Worm (Caenorhabditis elegans): ENCODE results near the gene clec-198.

ce11 chrIV:17341033-17341432 lies 5.9 kb upstream of the clec-198 start:
- no peak for TF ChIP-seq madf-3 (GFP tag; IDR thresholded peaks at IDR 0.05)
- TF ChIP-seq ets-4 (GFP tag; optimal IDR thresholded peaks at IDR 0.05) = no peak
- no peak for TF ChIP-seq ama-1 (optimal IDR thresholded peaks at IDR 0.05)
- no peak for TF ChIP-seq ama-1 (GFP tag; optimal IDR thresholded peaks at IDR 0.05)
- TF ChIP-seq ceh-100 (GFP tag; IDR thresholded peaks at IDR 0.05) = no peak
- no peak for TF ChIP-seq ztf-18 (tag; optimal IDR thresholded peaks at IDR 0.05)
- TF ChIP-seq akir-1 (GFP tag; optimal IDR thresholded peaks at IDR 0.05) = no peak
- TF ChIP-seq aptf-2 (GFP tag; conservative IDR thresholded peaks at IDR 0.05) = no peak
- TF ChIP-seq egl-44 (GFP tag; IDR thresholded peaks at IDR 0.05) = no peak
- TF ChIP-seq unc-62 (GFP tag; optimal IDR thresholded peaks at IDR 0.05) = no peak

Measured in whole organism, young adult.